Worm (Caenorhabditis elegans) whole organism, L4 larva: ENCODE measurements around the gene T27A1.3.

Experiments
- aha-1 ChIP-seq: fragments of 150-350 bp; peaks from one replicate; lab custom pipeline; 2014; ENCODE audit warnings: missing biosample characterization, missing genetic modification characterization
- dmd-6 ChIP-seq: fragments of 200-800 bp; sonication (Bioruptor generic); IDR thresholded peaks from 2 replicates; pipeline ENCODE4 v1.3.6; 2022; ENCODE audit warnings: missing genetic modification reagents, missing genetic modification characterization, missing compliant biosample characterization
- dpl-1 ChIP-seq: fragments of 150-350 bp; optimal IDR thresholded peaks from 2 replicates; lab custom pipeline; 2014; ENCODE audit warnings: missing biosample characterization, missing genetic modification reagents, missing genetic modification characterization
- dve-1 ChIP-seq: sonication (generic microtip); optimal IDR thresholded peaks from 2 replicates; lab custom pipeline; 2017; ENCODE audit warnings: antibody characterized with exemption, mild to moderate bottlenecking, missing genetic modification characterization, missing compliant biosample characterization; ENCODE audit not compliant: insufficient read depth
- fkh-10 ChIP-seq: fragments of 150-350 bp; optimal IDR thresholded peaks from 2 replicates; lab custom pipeline; 2014; ENCODE audit warnings: missing biosample characterization, missing genetic modification reagents, missing genetic modification characterization
- madf-5 ChIP-seq, 2 experiments: fragments of 200-800 bp; sonication (Bioruptor generic); IDR thresholded peaks; 2 replicates each; pipeline ENCODE4 v1.3.6; 2022; ENCODE audit warnings: missing compliant biosample characterization in 2 of 2, missing genetic modification characterization in 2 of 2
- nhr-10 ChIP-seq: fragments of 150-350 bp; optimal IDR thresholded peaks from 2 replicates; lab custom pipeline; 2014; ENCODE audit warnings: missing biosample characterization, missing genetic modification characterization
- pha-4 ChIP-seq, 2 experiments: fragments of 150-350 bp in 1 of 2; fragments of 200-800 bp in 1 of 2; sonication (Bioruptor generic) in 1 of 2; IDR thresholded peaks in 1 of 2; optimal IDR thresholded peaks in 1 of 2; 2 replicates each; pipeline versions ENCODE4 v1.3.6 to Lab custom; 2014 to 2022; ENCODE audit warnings: missing genetic modification characterization in 2 of 2, missing genetic modification reagents in 2 of 2, missing biosample characterization in 1 of 2, missing compliant biosample characterization in 1 of 2
- unc-130 ChIP-seq: sonication (generic microtip); optimal IDR thresholded peaks from 2 replicates; lab custom pipeline; 2016; ENCODE audit warnings: missing genetic modification reagents, missing genetic modification characterization, missing compliant biosample characterization
- unc-62 ChIP-seq, 3 experiments: fragments of 150-350 bp in 1 of 3; sonication (generic microtip); optimal IDR thresholded peaks in 2 of 3; peaks in 1 of 3; 1 replicate in 1 of 3; 2 replicates in 2 of 3; lab custom pipeline; 2014 to 2017; ENCODE audit warnings: missing biosample characterization in 3 of 3, missing genetic modification characterization in 3 of 3, missing genetic modification reagents in 3 of 3, missing genotype in 1 of 3

- TF ChIP-seq nhr-10 (no peak), dve-1 (tag; lab: Kevin White, UChicago) (no peak), unc-130 (GFP tag; lab: Kevin White, UChicago) (no peak), pha-4 (GFP tag; IDR thresholded peaks at IDR 0.05; lab: Robert Waterston, UW) (no peak), pha-4 (tag; optimal IDR thresholded peaks at IDR 0.05; lab: Kevin White, UChicago) (no peak), dpl-1 (no peak), fkh-10 (no peak), unc-62 (GFP tag; optimal IDR thresholded peaks at IDR 0.05 in 1 of 2; lab: Kevin White, UChicago) (no peak), unc-62 (tag; optimal IDR thresholded peaks at IDR 0.05; lab: Kevin White, UChicago) (no peak), madf-5 (GFP tag; IDR thresholded peaks at IDR 0.05; lab: Robert Waterston, UW) (no peak), aha-1 (tag; lab: Kevin White, UChicago) (no peak), dmd-6 (no peak)
These were observed 46.7 kb downstream of the T27A1.3 start for ce11 chrII:581983-582382.
